Fruit fly (Drosophila melanogaster) whole organism, pupa: ENCODE data around the gene Rh4.

Experiments
- CG10348 ChIP-seq: fragments of 200-800 bp; sonication (Bioruptor generic); IDR thresholded peaks from 2 replicates; pipeline ENCODE4 v1.3.6; 2022; ENCODE audit warnings: missing biosample characterization, missing genetic modification characterization
- CG12605 ChIP-seq: fragments of 200-800 bp; sonication (Bioruptor generic); IDR thresholded peaks from 2 replicates; pipeline ENCODE4 v1.3.6; 2022; ENCODE audit warnings: missing biosample characterization, missing genetic modification characterization
- CG13204 ChIP-seq: fragments of 200-800 bp; sonication (Bioruptor generic); optimal IDR thresholded peaks from 2 replicates; lab custom pipeline; 2018; ENCODE audit warnings: missing biosample characterization, mild to moderate bottlenecking, missing genetic modification characterization, moderate library complexity
- CG14655 ChIP-seq: fragments of 200-800 bp; sonication (Bioruptor generic); optimal IDR thresholded peaks from 3 replicates; lab custom pipeline; 2017; ENCODE audit warnings: mild to moderate bottlenecking, missing biosample characterization, missing genetic modification reagents, missing genetic modification characterization
- CG15710 ChIP-seq: fragments of 200-800 bp; sonication (Bioruptor generic); optimal IDR thresholded peaks from 2 replicates; lab custom pipeline; 2018; ENCODE audit warnings: missing biosample characterization, mild to moderate bottlenecking, missing genetic modification characterization, moderate library complexity
- CG17806 ChIP-seq: fragments of 200-800 bp; sonication (Bioruptor generic); optimal IDR thresholded peaks from 2 replicates; lab custom pipeline; 2018; ENCODE audit warnings: missing biosample characterization, mild to moderate bottlenecking, missing genetic modification characterization, moderate library complexity
- CG32121 ChIP-seq: fragments of 200-800 bp; sonication (Bioruptor generic); IDR thresholded peaks from 2 replicates; pipeline ENCODE4 v1.3.6; 2022; ENCODE audit warnings: missing biosample characterization, missing genetic modification characterization
- CG34367 ChIP-seq: fragments of 200-800 bp; sonication (Bioruptor generic); optimal IDR thresholded peaks from 2 replicates; lab custom pipeline; 2018; ENCODE audit warnings: missing biosample characterization, mild to moderate bottlenecking, missing genetic modification characterization
- CG4496 ChIP-seq: fragments of 200-800 bp; sonication (Bioruptor generic); IDR thresholded peaks from 3 replicates; pipeline ENCODE4 v1.3.6; 2022; ENCODE audit warnings: missing biosample characterization, missing genetic modification characterization
- CG8159 ChIP-seq: fragments of 200-800 bp; sonication (Bioruptor generic); optimal IDR thresholded peaks from 3 replicates; lab custom pipeline; 2018; ENCODE audit warnings: missing biosample characterization, mild to moderate bottlenecking, missing genetic modification characterization, moderate library complexity
- CG8301 ChIP-seq: fragments of 200-800 bp; sonication (Bioruptor generic); optimal IDR thresholded peaks from 2 replicates; lab custom pipeline; 2018; ENCODE audit warnings: missing biosample characterization, mild to moderate bottlenecking, missing genetic modification characterization
- CG9948 ChIP-seq: fragments of 200-800 bp; sonication (Bioruptor generic); optimal IDR thresholded peaks from 2 replicates; lab custom pipeline; 2018; ENCODE audit warnings: missing biosample characterization, mild to moderate bottlenecking, missing genetic modification characterization, moderate library complexity
- D1 ChIP-seq: fragments of 200-800 bp; sonication (Bioruptor generic); optimal IDR thresholded peaks from 2 replicates; lab custom pipeline; 2018; ENCODE audit warnings: missing biosample characterization, mild to moderate bottlenecking, missing genetic modification characterization, moderate library complexity
- EcR ChIP-seq: fragments of 200-800 bp; sonication (Bioruptor generic); optimal IDR thresholded peaks from 3 replicates; lab custom pipeline; 2019; ENCODE audit warnings: missing biosample characterization, missing genetic modification characterization, mild to moderate bottlenecking, moderate library complexity, missing genetic modification reagents
- Ets98B ChIP-seq: fragments of 200-800 bp; sonication (Bioruptor generic); IDR thresholded peaks from 2 replicates; pipeline ENCODE4 v1.3.6; 2022; ENCODE audit warnings: missing biosample characterization, missing genetic modification characterization
- Pif1A ChIP-seq: fragments of 200-800 bp; sonication (Bioruptor generic); optimal IDR thresholded peaks from 3 replicates; lab custom pipeline; 2016; ENCODE audit warnings: missing biosample characterization, missing genetic modification characterization
- Pif1B ChIP-seq: fragments of 200-800 bp; sonication (Bioruptor generic); optimal IDR thresholded peaks from 3 replicates; lab custom pipeline; 2016; ENCODE audit warnings: missing biosample characterization, missing genetic modification characterization
- Snoo ChIP-seq: fragments of 200-800 bp; sonication (Bioruptor generic); optimal IDR thresholded peaks from 3 replicates; lab custom pipeline; 2017; ENCODE audit warnings: missing biosample characterization, mild to moderate bottlenecking, missing genetic modification characterization, inconsistent platforms
- fd96Ca ChIP-seq: fragments of 200-800 bp; sonication (Bioruptor generic); IDR thresholded peaks from 3 replicates; pipeline ENCODE4 v1.3.6; 2022; ENCODE audit warnings: missing biosample characterization, missing genetic modification characterization
- gl ChIP-seq: fragments of 200-800 bp; sonication (Bioruptor generic); optimal IDR thresholded peaks from 2 replicates; lab custom pipeline; 2018; ENCODE audit warnings: missing biosample characterization, mild to moderate bottlenecking, missing genetic modification characterization
- rn ChIP-seq: fragments of 200-800 bp; sonication (Bioruptor generic); IDR thresholded peaks from 2 replicates; pipeline ENCODE4 v1.3.6; 2022; ENCODE audit warnings: missing biosample characterization, missing genetic modification characterization

Gene Rh4

DNA sequence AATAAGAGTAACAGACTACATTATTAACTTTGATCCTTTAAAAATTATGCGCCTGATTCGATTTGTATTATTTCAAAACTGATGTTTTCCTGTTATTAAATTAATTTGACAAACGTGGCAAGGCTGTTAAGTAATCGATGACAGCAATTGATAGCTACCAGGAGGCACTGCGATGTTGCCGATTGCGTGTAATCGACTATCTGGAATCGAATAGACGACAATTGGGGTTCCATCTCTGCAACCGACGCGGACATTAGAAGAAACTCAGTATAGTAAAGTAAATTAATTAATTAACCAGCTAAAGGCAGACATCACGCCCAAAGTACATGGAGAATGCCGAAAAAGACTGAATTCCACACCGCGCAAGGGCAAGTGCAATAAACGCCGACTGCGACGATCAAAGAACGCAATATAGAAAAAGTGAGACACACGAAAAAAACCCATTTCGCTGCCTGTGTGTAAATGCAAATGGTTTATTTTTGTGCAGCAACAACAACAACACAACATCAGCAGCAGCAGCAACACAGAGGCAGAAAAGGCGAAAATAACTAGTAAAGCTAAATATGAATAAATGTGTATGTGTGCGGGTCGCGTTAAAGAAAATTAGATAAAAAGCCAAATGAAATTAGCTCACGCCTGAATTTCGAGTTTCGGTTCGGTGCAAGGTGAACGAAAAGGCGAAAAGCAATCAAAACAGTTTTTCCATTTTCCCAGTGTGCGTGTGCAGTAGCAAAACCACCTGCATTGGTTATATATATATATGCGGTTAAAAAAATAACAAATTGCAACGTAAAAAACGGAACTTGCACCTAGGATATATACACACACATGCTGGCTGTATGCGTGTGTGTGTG, 8.6 kb downstream of the Rh4 start, which contains the start of gene sina:
Gene sina, plus strand, starts transcription at position 219 of the 854 bp plus-strand sequence.
- TF ChIP-seq rn (GFP tag; lab: Robert Waterston, UW) = no peak
- TF ChIP-seq CG34367 (tag; lab: Kevin White, UChicago) = no peak
- no peak for TF ChIP-seq CG14655
- peak; percentile 28; the same call in 1 of the 3 replicates for TF ChIP-seq CG4496 (GFP tag; lab: Robert Waterston, UW)
- TF ChIP-seq CG13204 = no peak
- no peak for TF ChIP-seq Pif1A (GFP tag; lab: Kevin White, UChicago)
- TF ChIP-seq gl (tag; lab: Kevin White, UChicago) = no peak
- TF ChIP-seq CG32121 (GFP tag; lab: Robert Waterston, UW) = 0 out of 2 replicates have a peak, but pooled peaks have one; percentile 8
- TF ChIP-seq D1 = no peak
- TF ChIP-seq EcR = no peak
- peak; percentile 31; the same call in 1 of the 3 replicates for TF ChIP-seq fd96Ca (GFP tag; lab: Robert Waterston, UW)
- no peak for TF ChIP-seq CG10348 (GFP tag; lab: Robert Waterston, UW)
- no peak for TF ChIP-seq CG17806 (tag; lab: Kevin White, UChicago)
- no peak for TF ChIP-seq CG15710 (tag; lab: Kevin White, UChicago)
- no peak for TF ChIP-seq Pif1B
- TF ChIP-seq CG8159 (tag; lab: Kevin White, UChicago) = no peak
- TF ChIP-seq Ets98B (GFP tag; lab: Robert Waterston, UW) = no peak
- no peak for TF ChIP-seq CG9948 (tag; lab: Kevin White, UChicago)
- no peak for TF ChIP-seq CG12605
- TF ChIP-seq CG8301 = no peak
- TF ChIP-seq, all 21 proteins: peak for 3

DNA sequence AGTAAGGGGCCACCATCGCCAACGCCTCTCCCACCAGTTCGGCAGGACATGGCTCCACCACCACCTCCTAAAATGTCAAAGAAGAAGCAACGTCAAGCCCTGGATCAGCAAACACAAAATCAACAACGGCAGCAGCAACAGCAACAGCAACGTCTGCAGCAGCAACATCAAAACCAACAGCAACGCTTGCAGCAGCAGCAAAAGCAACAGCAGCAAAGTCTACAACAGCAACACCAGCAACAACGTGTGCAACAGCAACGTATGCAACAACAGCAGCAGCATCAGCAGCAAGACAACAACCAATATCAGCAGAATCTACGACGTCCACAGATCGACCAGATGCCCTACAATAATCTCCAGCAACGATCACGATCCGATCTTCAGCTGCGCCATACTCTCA, 10.8 kb downstream of the Rh4 start:
- TF ChIP-seq Snoo (tag; lab: Kevin White, UChicago) (no peak), CG32121 (GFP tag; lab: Robert Waterston, UW) (no peak), D1 (no peak), Pif1B (no peak), CG15710 (tag; lab: Kevin White, UChicago) (no peak), CG17806 (tag; lab: Kevin White, UChicago) (no peak), CG4496 (GFP tag; lab: Robert Waterston, UW) (no peak), CG8301 (no peak), CG14655 (no peak), CG34367 (tag; lab: Kevin White, UChicago) (no peak), CG13204 (no peak), rn (GFP tag; lab: Robert Waterston, UW) (no peak), CG10348 (GFP tag; lab: Robert Waterston, UW) (no peak), gl (tag; lab: Kevin White, UChicago) (no peak), CG9948 (tag; lab: Kevin White, UChicago) (no peak)

DNA sequence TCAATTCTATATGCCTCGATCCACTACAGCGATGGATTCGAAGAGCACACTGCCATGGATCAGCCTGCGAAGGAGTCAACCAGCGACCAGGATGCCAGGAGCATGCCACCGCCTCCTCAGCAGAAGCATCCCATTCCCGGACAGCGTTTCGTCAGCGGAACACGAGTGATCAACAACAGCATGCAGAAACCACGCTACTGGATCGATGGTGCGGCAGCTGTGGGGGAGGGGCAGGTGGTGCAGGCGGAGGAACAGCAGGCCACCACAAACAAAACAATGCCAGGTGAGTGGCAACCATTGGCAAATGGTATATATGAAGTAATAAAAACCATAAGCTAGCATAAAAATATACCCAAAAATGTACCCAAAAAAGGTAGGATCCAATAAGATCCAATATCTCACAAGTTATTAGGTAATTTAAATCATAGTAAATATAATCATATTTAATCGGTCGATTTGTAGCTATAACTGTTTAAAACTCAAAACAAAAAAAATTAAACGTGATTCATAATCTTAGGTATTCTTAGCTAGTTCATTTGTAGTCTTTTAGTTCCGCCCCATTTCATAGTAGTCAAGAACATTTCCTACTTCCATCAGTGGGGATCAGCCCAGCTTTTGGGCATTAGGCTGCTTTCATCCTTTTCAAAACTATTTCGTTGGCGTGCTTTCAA, 16.6 kb downstream of the Rh4 start, which contains the start of gene CG32161:
Gene CG32161, plus strand, starts transcription at position 621 of the 671 bp plus-strand sequence.
- TF ChIP-seq Snoo (tag; lab: Kevin White, UChicago) (no peak), CG17806 (tag; lab: Kevin White, UChicago) (no peak), CG8159 (tag; lab: Kevin White, UChicago) (no peak), CG13204 (no peak), rn (GFP tag; lab: Robert Waterston, UW) (no peak), Pif1A (GFP tag; lab: Kevin White, UChicago) (no peak), CG14655 (no peak), fd96Ca (GFP tag; lab: Robert Waterston, UW) (no peak), CG32121 (GFP tag; lab: Robert Waterston, UW) (no peak), D1 (no peak)

DNA sequence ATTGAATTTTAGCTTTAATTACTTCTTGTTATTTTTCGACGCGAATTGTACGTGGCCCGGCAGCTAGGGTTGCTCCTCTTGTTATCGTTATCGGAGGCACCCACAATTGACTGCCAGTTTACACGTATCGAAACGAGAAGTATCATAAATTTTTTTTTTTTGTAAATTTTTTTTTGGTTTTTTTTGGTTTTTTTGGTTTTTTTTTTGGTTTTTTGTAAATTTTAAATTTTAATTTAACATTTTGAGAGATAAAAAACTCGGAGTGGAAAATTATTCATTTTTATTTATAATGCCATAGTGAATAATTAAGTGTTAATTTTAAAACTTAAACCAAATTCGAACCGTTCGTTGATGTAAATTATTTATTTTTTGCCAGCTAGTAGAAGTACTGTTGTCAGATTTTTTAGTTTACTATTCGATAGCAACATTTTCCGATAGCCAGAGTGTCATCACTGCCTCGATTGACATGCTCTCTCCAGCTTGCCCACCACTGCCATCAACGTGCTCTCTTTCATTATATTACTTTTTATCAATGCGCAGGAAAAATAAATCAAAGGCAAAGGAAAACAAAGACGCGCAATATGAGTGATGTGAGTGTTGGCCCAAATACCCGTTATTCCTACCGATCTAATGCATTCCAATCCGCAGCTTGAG, 17.3 kb downstream of the Rh4 start, which contains the start of the genes kud and Zcchc7:
Gene kud, minus strand, starts transcription at position 72 of the 654 bp plus-strand sequence.
Gene Zcchc7, plus strand, starts transcription at position 467 of the 654 bp plus-strand sequence.
- TF ChIP-seq CG10348 (GFP tag; lab: Robert Waterston, UW) (no peak), gl (tag; lab: Kevin White, UChicago) (no peak), CG12605 (no peak), CG9948 (tag; lab: Kevin White, UChicago) (peak; percentile 44), CG8159 (tag; lab: Kevin White, UChicago) (peak; percentile 74), D1 (no peak), EcR (no peak), CG13204 (no peak), CG14655 (no peak), Ets98B (GFP tag; lab: Robert Waterston, UW) (peak; percentile 32; the same call in 1 of the 2 replicates), Snoo (tag; lab: Kevin White, UChicago) (peak; percentile 51), CG15710 (tag; lab: Kevin White, UChicago) (peak; percentile 72), CG32121 (GFP tag; lab: Robert Waterston, UW) (no peak; the same call in 1 of the 2 replicates), fd96Ca (GFP tag; lab: Robert Waterston, UW) (no peak), Pif1B (no peak), CG4496 (GFP tag; lab: Robert Waterston, UW) (no peak), CG17806 (tag; lab: Kevin White, UChicago) (peak; percentile 43), rn (GFP tag; lab: Robert Waterston, UW) (no peak), CG8301 (no peak), CG34367 (tag; lab: Kevin White, UChicago) (peak; percentile 33), Pif1A (GFP tag; lab: Kevin White, UChicago) (no peak)
